Worm (Caenorhabditis elegans) whole organism, L2 larva: Measurements from ENCODE around the gene sru-31.

ENCODE experiments used
- C34F6.9 ChIP-seq: fragments of 150-350 bp; optimal IDR thresholded peaks from 2 replicates; lab custom pipeline; 2014; ENCODE audit warnings: missing biosample characterization, missing genetic modification characterization
- F13H6.1 ChIP-seq: sonication (generic microtip); optimal IDR thresholded peaks from 2 replicates; lab custom pipeline; 2016; ENCODE audit warnings: missing genetic modification characterization, missing compliant biosample characterization
- R02D3.7 ChIP-seq: fragments of 150-350 bp; optimal IDR thresholded peaks from 2 replicates; lab custom pipeline; 2014; ENCODE audit warnings: missing biosample characterization, missing genetic modification characterization
- Y55F3AM.14 ChIP-seq: fragments of 200-800 bp; sonication (Bioruptor generic); optimal IDR thresholded peaks from 2 replicates; lab custom pipeline; 2018; ENCODE audit warnings: mild to moderate bottlenecking, missing genetic modification characterization, missing compliant biosample characterization
- ZK546.5 ChIP-seq: sonication (generic microtip); optimal IDR thresholded peaks from 2 replicates; lab custom pipeline; 2017; ENCODE audit warnings: missing biosample characterization, missing genetic modification characterization
- alr-1 ChIP-seq: fragments of 150-350 bp; optimal IDR thresholded peaks from 2 replicates; lab custom pipeline; 2014; ENCODE audit warnings: missing biosample characterization, missing genetic modification characterization
- aly-2 ChIP-seq: fragments of 150-350 bp; optimal IDR thresholded peaks from 2 replicates; lab custom pipeline; 2014; ENCODE audit warnings: missing biosample characterization, missing genetic modification characterization
- ama-1 ChIP-seq: fragments of 150-350 bp; optimal IDR thresholded peaks from 2 replicates; lab custom pipeline; 2018; ENCODE audit warnings: inconsistent platforms
- blmp-1 ChIP-seq: sonication (generic microtip); optimal IDR thresholded peaks from 2 replicates; lab custom pipeline; 2017; ENCODE audit warnings: missing genetic modification characterization, mild to moderate bottlenecking, missing compliant biosample characterization, antibody characterized with exemption, moderate library complexity; ENCODE audit not compliant: insufficient read depth
- ceh-16 ChIP-seq: fragments of 150-350 bp; optimal IDR thresholded peaks from 2 replicates; lab custom pipeline; 2014; ENCODE audit warnings: missing biosample characterization, missing genetic modification characterization
- ceh-82 ChIP-seq: fragments of 150-350 bp; optimal IDR thresholded peaks from 2 replicates; lab custom pipeline; 2014; ENCODE audit warnings: missing biosample characterization, missing genetic modification characterization
- crh-2 ChIP-seq: sonication (generic microtip); optimal IDR thresholded peaks from 2 replicates; lab custom pipeline; 2017; ENCODE audit warnings: missing biosample characterization, missing genetic modification characterization
- dmd-4 ChIP-seq: sonication (generic microtip); optimal IDR thresholded peaks from 2 replicates; lab custom pipeline; 2017; ENCODE audit warnings: missing biosample characterization, missing genetic modification characterization
- egl-27 ChIP-seq: sonication (generic microtip); optimal IDR thresholded peaks from 3 replicates; lab custom pipeline; 2017; ENCODE audit warnings: missing biosample characterization, missing genetic modification reagents, missing genetic modification characterization
- elt-1 ChIP-seq: fragments of 150-350 bp; optimal IDR thresholded peaks from 2 replicates; lab custom pipeline; 2014; ENCODE audit warnings: missing biosample characterization, missing genetic modification characterization
- elt-3 ChIP-seq: sonication (generic microtip); optimal IDR thresholded peaks from 2 replicates; lab custom pipeline; 2017; ENCODE audit warnings: missing biosample characterization, missing genetic modification characterization
- fos-1 ChIP-seq: fragments of 150-350 bp; optimal IDR thresholded peaks from 2 replicates; lab custom pipeline; 2014; ENCODE audit warnings: missing biosample characterization, missing genetic modification characterization
- gmeb-1 ChIP-seq: fragments of 150-350 bp; optimal IDR thresholded peaks from 2 replicates; lab custom pipeline; 2014; ENCODE audit warnings: missing biosample characterization, missing genetic modification characterization
- lin-11 ChIP-seq: fragments of 150-350 bp; sonication (generic microtip); optimal IDR thresholded peaks from 2 replicates; lab custom pipeline; 2014; ENCODE audit warnings: missing biosample characterization, missing genetic modification characterization, inconsistent platforms, mixed read lengths
- lin-13 ChIP-seq: fragments of 150-350 bp; optimal IDR thresholded peaks from 2 replicates; lab custom pipeline; 2014; ENCODE audit warnings: missing biosample characterization, missing genetic modification reagents, missing genetic modification characterization
- lin-39 ChIP-seq: fragments of 150-350 bp; optimal IDR thresholded peaks from 2 replicates; lab custom pipeline; 2014; ENCODE audit warnings: missing biosample characterization, missing genetic modification reagents, missing genetic modification characterization
- lsy-2 ChIP-seq, 2 experiments: fragments of 150-350 bp in 1 of 2; sonication (generic microtip) in 1 of 2; optimal IDR thresholded peaks; 2 replicates each; lab custom pipeline; 2014 to 2017; ENCODE audit warnings: missing biosample characterization in 2 of 2, missing genetic modification characterization in 2 of 2
- mab-5 ChIP-seq: fragments of 150-350 bp; optimal IDR thresholded peaks from 2 replicates; lab custom pipeline; 2014; ENCODE audit warnings: missing biosample characterization, missing genetic modification characterization
- mbf-1 ChIP-seq: sonication (generic microtip); optimal IDR thresholded peaks from 2 replicates; lab custom pipeline; 2017; ENCODE audit warnings: missing biosample characterization, missing genetic modification characterization
- mdl-1 ChIP-seq, 2 experiments: fragments of 150-350 bp in 1 of 2; sonication (generic microtip) in 1 of 2; optimal IDR thresholded peaks; 2 replicates each; lab custom pipeline; 2017; ENCODE audit warnings: missing biosample characterization in 2 of 2, missing genetic modification characterization in 2 of 2
- nhr-10 ChIP-seq: sonication (generic microtip); optimal IDR thresholded peaks from 2 replicates; lab custom pipeline; 2017; ENCODE audit warnings: missing biosample characterization, missing genetic modification characterization
- nhr-11 ChIP-seq: fragments of 150-350 bp; optimal IDR thresholded peaks from 2 replicates; lab custom pipeline; 2014; ENCODE audit warnings: missing biosample characterization, missing genetic modification characterization
- nhr-12 ChIP-seq: fragments of 150-350 bp; optimal IDR thresholded peaks from 2 replicates; lab custom pipeline; 2014; ENCODE audit warnings: missing biosample characterization, missing genetic modification characterization
- nhr-129 ChIP-seq: fragments of 150-350 bp; optimal IDR thresholded peaks from 2 replicates; lab custom pipeline; 2014; ENCODE audit warnings: missing biosample characterization, missing genetic modification characterization
- nhr-21 ChIP-seq: fragments of 150-350 bp; optimal IDR thresholded peaks from 2 replicates; lab custom pipeline; 2014; ENCODE audit warnings: missing biosample characterization, missing genetic modification characterization
- nhr-23 ChIP-seq: fragments of 150-350 bp; optimal IDR thresholded peaks from 2 replicates; lab custom pipeline; 2014; ENCODE audit warnings: missing biosample characterization, missing genetic modification reagents, missing genetic modification characterization
- nhr-237 ChIP-seq: fragments of 150-350 bp; optimal IDR thresholded peaks from 2 replicates; lab custom pipeline; 2014; ENCODE audit warnings: missing biosample characterization, missing genetic modification characterization
- nhr-25 ChIP-seq: fragments of 150-350 bp; sonication (generic microtip); optimal IDR thresholded peaks from 3 replicates; lab custom pipeline; 2014; ENCODE audit warnings: missing biosample characterization, missing genetic modification characterization
- nhr-6 ChIP-seq: fragments of 150-350 bp; optimal IDR thresholded peaks from 2 replicates; lab custom pipeline; 2014; ENCODE audit warnings: missing biosample characterization, missing genetic modification characterization
- nhr-77 ChIP-seq: fragments of 150-350 bp; optimal IDR thresholded peaks from 2 replicates; lab custom pipeline; 2014; ENCODE audit warnings: missing biosample characterization, missing genetic modification characterization
- peb-1 ChIP-seq: fragments of 150-350 bp; optimal IDR thresholded peaks from 2 replicates; lab custom pipeline; 2014; ENCODE audit warnings: missing biosample characterization, missing genetic modification characterization
- sem-4 ChIP-seq: fragments of 150-350 bp; optimal IDR thresholded peaks from 2 replicates; lab custom pipeline; 2014; ENCODE audit warnings: missing biosample characterization, missing genetic modification reagents, missing genetic modification characterization
- skn-1 ChIP-seq: sonication (generic microtip); optimal IDR thresholded peaks from 2 replicates; lab custom pipeline; 2017; ENCODE audit warnings: missing biosample characterization, missing genetic modification characterization
- sma-3 ChIP-seq: sonication (generic microtip); optimal IDR thresholded peaks from 2 replicates; lab custom pipeline; 2016; ENCODE audit warnings: missing genetic modification reagents, missing genetic modification characterization, missing compliant biosample characterization
- sma-9 ChIP-seq, 2 experiments: fragments of 150-350 bp in 1 of 2; sonication (generic microtip) in 1 of 2; optimal IDR thresholded peaks; 2 replicates each; lab custom pipeline; 2014 to 2016; ENCODE audit warnings: missing genetic modification characterization in 2 of 2, mild to moderate bottlenecking in 1 of 2, missing biosample characterization in 1 of 2, missing compliant biosample characterization in 1 of 2, missing genetic modification reagents in 1 of 2, moderate library complexity in 1 of 2
- snpc-4 ChIP-seq: fragments of 150-350 bp; optimal IDR thresholded peaks from 2 replicates; lab custom pipeline; 2014; ENCODE audit warnings: missing biosample characterization, missing genetic modification characterization
- unc-39 ChIP-seq: fragments of 150-350 bp; optimal IDR thresholded peaks from 2 replicates; lab custom pipeline; 2014; ENCODE audit warnings: missing biosample characterization, missing genetic modification characterization
- unc-55 ChIP-seq: fragments of 150-350 bp; sonication (generic microtip); optimal IDR thresholded peaks from 3 replicates; lab custom pipeline; 2014; ENCODE audit warnings: missing biosample characterization, missing genetic modification reagents, missing genetic modification characterization
- unc-62 ChIP-seq: fragments of 150-350 bp; optimal IDR thresholded peaks from 2 replicates; lab custom pipeline; 2014; ENCODE audit warnings: missing biosample characterization, missing genetic modification reagents, missing genetic modification characterization
- zag-1 ChIP-seq: fragments of 150-350 bp; optimal IDR thresholded peaks from 2 replicates; lab custom pipeline; 2014; ENCODE audit warnings: missing biosample characterization, missing genetic modification characterization
- ztf-1 ChIP-seq: fragments of 200-800 bp; sonication (Bioruptor generic); conservative IDR thresholded peaks from 2 replicates; pipeline ENCODE4 v1.3.6; 2022; ENCODE audit warnings: missing genetic modification characterization, missing compliant biosample characterization
- ztf-11 ChIP-seq: sonication (generic microtip); optimal IDR thresholded peaks from 2 replicates; lab custom pipeline; 2017; ENCODE audit warnings: missing biosample characterization, missing genetic modification characterization
- ztf-4 ChIP-seq: fragments of 150-350 bp; optimal IDR thresholded peaks from 2 replicates; lab custom pipeline; 2014; ENCODE audit warnings: missing biosample characterization, missing genetic modification characterization

sru-31 gene

DNA sequence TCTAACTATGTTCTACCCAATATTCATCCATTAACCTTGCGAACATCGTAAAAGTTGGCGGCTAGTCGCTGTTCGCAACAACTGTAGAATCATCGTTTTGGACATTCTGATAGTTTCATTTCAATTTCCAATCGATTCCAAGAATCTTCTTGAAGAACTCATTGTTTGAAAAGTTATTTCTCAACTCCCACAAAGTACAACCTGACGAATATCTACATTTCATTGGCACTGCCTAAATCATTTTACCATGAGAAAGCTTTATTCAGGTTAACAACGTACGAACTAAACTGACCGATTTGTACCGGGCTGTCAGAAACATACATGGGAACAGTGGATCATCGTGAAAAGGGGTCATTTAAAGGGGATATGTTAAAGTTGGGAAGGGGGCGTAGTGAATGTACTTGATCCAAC is 29.8 kb upstream of the sru-31 start, which contains the start of gene F46B6.6:
Gene F46B6.6, minus strand, starts transcription at position 148 of the 411 bp plus-strand sequence.
- no peak for TF ChIP-seq alr-1 (tag; lab: Kevin White, UChicago)
- TF ChIP-seq nhr-21 (tag; lab: Kevin White, UChicago): no peak
- TF ChIP-seq nhr-129 (tag; lab: Kevin White, UChicago): peak; percentile 6
- TF ChIP-seq ama-1: peak; percentile 82
- no peak for TF ChIP-seq sem-4 (tag; lab: Kevin White, UChicago)
- TF ChIP-seq nhr-25 (tag; lab: Kevin White, UChicago): peak; percentile 39
- no peak for TF ChIP-seq lin-39
- peak; percentile 6 for TF ChIP-seq F13H6.1 (tag; lab: Kevin White, UChicago)
- no peak for TF ChIP-seq peb-1 (tag; lab: Kevin White, UChicago)
- TF ChIP-seq, all 48 proteins: peak for 4

DNA sequence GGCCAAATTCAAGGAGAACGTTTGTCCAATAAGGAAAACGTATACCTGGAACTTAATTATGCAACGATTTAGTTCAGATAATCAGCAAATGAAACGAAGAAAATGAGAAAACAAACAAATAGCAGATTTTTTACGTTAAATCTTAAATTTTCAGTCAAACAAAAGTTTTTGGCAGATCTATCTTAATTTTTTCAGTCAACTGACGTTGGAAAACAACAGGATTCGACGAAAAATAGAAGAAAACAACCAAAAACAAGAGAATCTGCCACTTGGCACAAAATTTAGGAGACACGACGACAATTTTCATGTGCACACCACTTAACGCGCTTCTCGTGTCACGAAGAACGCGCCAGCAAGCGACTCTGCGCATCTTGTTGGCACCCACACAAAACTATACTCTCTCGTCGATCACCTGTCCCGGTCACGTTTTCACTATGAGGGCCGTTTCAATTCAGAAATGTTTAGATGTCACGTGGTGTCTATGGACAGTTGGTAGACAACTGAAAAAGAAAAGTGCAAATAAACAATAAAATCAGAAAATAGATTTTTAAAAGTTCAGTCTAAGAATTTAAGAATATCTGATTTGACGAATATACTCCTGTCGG is 26.7 kb upstream of the sru-31 start, which contains the start of gene ztf-7:
Gene ztf-7, minus strand, starts transcription at position 51 of the 605 bp plus-strand sequence.
- TF ChIP-seq ztf-1 (GFP tag; lab: Robert Waterston, UW): no peak
- peak; percentile 92 for TF ChIP-seq sem-4 (tag; lab: Kevin White, UChicago)
- no peak for TF ChIP-seq unc-39 (tag; lab: Kevin White, UChicago)
- TF ChIP-seq ama-1: peak; percentile 63
- TF ChIP-seq ZK546.5 (tag; lab: Kevin White, UChicago): no peak
- no peak for TF ChIP-seq nhr-10 (tag; lab: Kevin White, UChicago)
- no peak for TF ChIP-seq nhr-11 (tag; lab: Kevin White, UChicago)
- no peak for TF ChIP-seq nhr-23
- peak; percentile 94 for TF ChIP-seq nhr-129 (tag; lab: Kevin White, UChicago)
- no peak for TF ChIP-seq mbf-1 (tag; lab: Kevin White, UChicago)
- TF ChIP-seq zag-1 (tag; lab: Kevin White, UChicago): peak; percentile 58
- TF ChIP-seq ceh-16: peak; percentile 39
- TF ChIP-seq nhr-237 (tag; lab: Kevin White, UChicago): peak; percentile 38
- TF ChIP-seq fos-1 (tag; lab: Kevin White, UChicago): peak; percentile 88
- TF ChIP-seq sma-9 (GFP tag; optimal IDR thresholded peaks at IDR 0.05; lab: Kevin White, UChicago): peak; percentile 97
- TF ChIP-seq sma-9 (tag; optimal IDR thresholded peaks at IDR 0.05; lab: Kevin White, UChicago): no peak
- peak; percentile 71 for TF ChIP-seq unc-62 (GFP tag; lab: Kevin White, UChicago)
- peak; percentile 96 for TF ChIP-seq F13H6.1 (tag; lab: Kevin White, UChicago)
- TF ChIP-seq alr-1 (tag; lab: Kevin White, UChicago): no peak
- peak; percentile 91 for TF ChIP-seq nhr-6
- TF ChIP-seq Y55F3AM.14 (GFP tag; lab: Kevin White, UChicago): peak; percentile 86
- TF ChIP-seq skn-1 (tag; lab: Kevin White, UChicago): peak; percentile 72
- peak; percentile 98 for TF ChIP-seq sma-3 (GFP tag; lab: Kevin White, UChicago)
- peak; percentile 87 for TF ChIP-seq snpc-4
- no peak for TF ChIP-seq elt-1 (tag; lab: Kevin White, UChicago)
- TF ChIP-seq R02D3.7 (tag; lab: Kevin White, UChicago): peak; percentile 32
- no peak for TF ChIP-seq lin-39
- no peak for TF ChIP-seq ztf-11 (tag; lab: Kevin White, UChicago)
- TF ChIP-seq peb-1 (tag; lab: Kevin White, UChicago): no peak
- peak; percentile 92 for TF ChIP-seq mab-5
- peak; percentile 99 for TF ChIP-seq C34F6.9 (tag; lab: Kevin White, UChicago)
- peak; percentile 97 for TF ChIP-seq crh-2 (tag; lab: Kevin White, UChicago)
- no peak for TF ChIP-seq nhr-12 (tag; lab: Kevin White, UChicago)
- TF ChIP-seq mdl-1 (tag; optimal IDR thresholded peaks at IDR 0.05; lab: Kevin White, UChicago): peak; percentile 79 to 95
- peak; percentile 91 for TF ChIP-seq ztf-4
- peak; percentile 84 for TF ChIP-seq blmp-1 (tag; lab: Kevin White, UChicago)
- peak; percentile 83 for TF ChIP-seq lin-13
- peak; percentile 82 for TF ChIP-seq egl-27 (tag; lab: Kevin White, UChicago)
- peak; percentile 85 to 97 for TF ChIP-seq lsy-2 (tag; optimal IDR thresholded peaks at IDR 0.05; lab: Kevin White, UChicago)
- no peak for TF ChIP-seq ceh-82
- peak; percentile 51 for TF ChIP-seq dmd-4
- TF ChIP-seq nhr-21 (tag; lab: Kevin White, UChicago): peak; percentile 97
- TF ChIP-seq aly-2 (tag; lab: Kevin White, UChicago): no peak
- TF ChIP-seq gmeb-1: peak; percentile 92
- no peak for TF ChIP-seq elt-3
- no peak for TF ChIP-seq nhr-77 (tag; lab: Kevin White, UChicago)
- peak; percentile 83 for TF ChIP-seq unc-55
- TF ChIP-seq nhr-25 (tag; lab: Kevin White, UChicago): peak; percentile 98
- TF ChIP-seq lin-11 (tag; lab: Kevin White, UChicago): peak; percentile 95
